Worm (Caenorhabditis elegans) whole organism, L1 larva: ENCODE data around the gene K08F9.4.

Experiments
- C16A3.4 ChIP-seq: fragments of 150-350 bp; optimal IDR thresholded peaks from 2 replicates; lab custom pipeline; 2014; ENCODE audit warnings: missing biosample characterization, missing genetic modification characterization
- F16B12.6 ChIP-seq: fragments of 150-350 bp; optimal IDR thresholded peaks from 2 replicates; lab custom pipeline; 2014; ENCODE audit warnings: missing biosample characterization, missing genetic modification characterization
- alr-1 ChIP-seq: fragments of 200-800 bp; sonication (Bioruptor generic); optimal IDR thresholded peaks from 2 replicates; lab custom pipeline; 2018; ENCODE audit warnings: borderline replicate concordance, mild to moderate bottlenecking, missing genetic modification characterization, missing compliant biosample characterization
- aly-2 ChIP-seq: fragments of 150-350 bp; optimal IDR thresholded peaks from 2 replicates; lab custom pipeline; 2014; ENCODE audit warnings: missing biosample characterization, missing genetic modification characterization
- blmp-1 ChIP-seq: fragments of 150-350 bp; optimal IDR thresholded peaks from 2 replicates; lab custom pipeline; 2014; ENCODE audit warnings: missing biosample characterization, missing genetic modification characterization
- ceh-63 ChIP-seq: fragments of 200-800 bp; sonication (Bioruptor generic); optimal IDR thresholded peaks from 2 replicates; lab custom pipeline; 2018; ENCODE audit warnings: mild to moderate bottlenecking, missing genetic modification characterization, missing compliant biosample characterization
- ceh-8 ChIP-seq: fragments of 200-800 bp; sonication (Bioruptor generic); optimal IDR thresholded peaks from 2 replicates; lab custom pipeline; 2018; ENCODE audit warnings: mild to moderate bottlenecking, missing genetic modification characterization, moderate library complexity, missing compliant biosample characterization
- ceh-82 ChIP-seq, 3 experiments: fragments of 150-350 bp in 1 of 3; sonication (generic microtip) in 2 of 3; optimal IDR thresholded peaks; 2 replicates each; lab custom pipeline; 2014 to 2017; ENCODE audit warnings: missing biosample characterization in 3 of 3, missing genetic modification characterization in 3 of 3
- ceh-88 ChIP-seq: fragments of 200-800 bp; sonication (Bioruptor generic); IDR thresholded peaks from 2 replicates; pipeline ENCODE4 v1.3.6; 2022; ENCODE audit warnings: missing genetic modification characterization, missing compliant biosample characterization
- ceh-90 ChIP-seq: sonication (generic microtip); optimal IDR thresholded peaks from 2 replicates; lab custom pipeline; 2016; ENCODE audit warnings: missing genetic modification characterization, missing compliant biosample characterization
- ces-1 ChIP-seq: fragments of 150-350 bp; optimal IDR thresholded peaks from 2 replicates; lab custom pipeline; 2014; ENCODE audit warnings: missing biosample characterization, missing genetic modification reagents, missing genetic modification characterization
- efl-3 ChIP-seq: fragments of 200-800 bp; sonication (Bioruptor generic); optimal IDR thresholded peaks from 2 replicates; lab custom pipeline; 2018; ENCODE audit warnings: mild to moderate bottlenecking, missing genetic modification characterization, missing compliant biosample characterization
- elt-2 ChIP-seq: sonication (generic microtip); optimal IDR thresholded peaks from 2 replicates; lab custom pipeline; 2016; ENCODE audit warnings: missing genetic modification characterization, mild to moderate bottlenecking, inconsistent platforms, missing compliant biosample characterization, missing genetic modification reagents
- fkh-8 ChIP-seq: sonication (generic microtip); optimal IDR thresholded peaks from 2 replicates; lab custom pipeline; 2016; ENCODE audit warnings: mild to moderate bottlenecking, missing genetic modification characterization, missing compliant biosample characterization
- grh-1 ChIP-seq: fragments of 200-800 bp; sonication (Bioruptor generic); IDR thresholded peaks from 2 replicates; pipeline ENCODE4 v1.3.6; 2022; ENCODE audit warnings: missing genetic modification reagents, missing genetic modification characterization, missing compliant biosample characterization
- irx-1 ChIP-seq: sonication (generic microtip); optimal IDR thresholded peaks from 2 replicates; lab custom pipeline; 2016; ENCODE audit warnings: missing genetic modification characterization, missing compliant biosample characterization
- isw-1 ChIP-seq: fragments of 200-800 bp; sonication (Bioruptor generic); IDR thresholded peaks from 2 replicates; pipeline ENCODE4 v1.3.6; 2022; ENCODE audit warnings: missing genetic modification characterization, missing compliant biosample characterization
- lin-14 ChIP-seq: fragments of 200-800 bp; sonication (Bioruptor generic); optimal IDR thresholded peaks from 2 replicates; lab custom pipeline; 2018; ENCODE audit warnings: mild to moderate bottlenecking, missing genetic modification characterization, moderate library complexity, missing compliant biosample characterization
- lin-35 ChIP-seq, 2 experiments: fragments of 150-350 bp; optimal IDR thresholded peaks; 2 replicates each; lab custom pipeline; 2014; ENCODE audit warnings: missing biosample characterization in 2 of 2, missing genetic modification characterization in 2 of 2, missing genetic modification reagents in 2 of 2
- lsy-2 ChIP-seq, 2 experiments: fragments of 150-350 bp; optimal IDR thresholded peaks; 2 replicates each; lab custom pipeline; 2014; ENCODE audit warnings: missing biosample characterization in 2 of 2, missing genetic modification characterization in 2 of 2
- mab-9 ChIP-seq: fragments of 200-800 bp; sonication (Bioruptor generic); IDR thresholded peaks from 2 replicates; pipeline ENCODE4 v1.3.6; 2022; ENCODE audit warnings: missing genetic modification reagents, missing genetic modification characterization, missing compliant biosample characterization
- mdl-1 ChIP-seq, 2 experiments: fragments of 150-350 bp; optimal IDR thresholded peaks; 2 replicates each; lab custom pipeline; 2014 to 2017; ENCODE audit warnings: missing biosample characterization in 2 of 2, missing genetic modification characterization in 2 of 2, inconsistent platforms in 1 of 2
- mep-1 ChIP-seq: fragments of 150-350 bp; optimal IDR thresholded peaks from 2 replicates; lab custom pipeline; 2014; ENCODE audit warnings: missing biosample characterization, missing genetic modification characterization
- nhr-11 ChIP-seq: fragments of 150-350 bp; optimal IDR thresholded peaks from 2 replicates; lab custom pipeline; 2014; ENCODE audit warnings: missing biosample characterization, missing genetic modification characterization
- nhr-77 ChIP-seq: fragments of 150-350 bp; optimal IDR thresholded peaks from 2 replicates; lab custom pipeline; 2014; ENCODE audit warnings: missing biosample characterization, missing genetic modification characterization
- nhr-85 ChIP-seq: sonication (generic microtip); peaks from one replicate; lab custom pipeline; 2016; ENCODE audit warnings: missing genetic modification characterization, inconsistent platforms, missing compliant biosample characterization
- nhr-90 ChIP-seq: sonication (generic microtip); optimal IDR thresholded peaks from 2 replicates; lab custom pipeline; 2016; ENCODE audit warnings: mild to moderate bottlenecking, missing genetic modification characterization, missing compliant biosample characterization; ENCODE audit not compliant: poor library complexity
- pax-3 ChIP-seq: fragments of 200-800 bp; sonication (Bioruptor generic); optimal IDR thresholded peaks from 2 replicates; lab custom pipeline; 2018; ENCODE audit warnings: mild to moderate bottlenecking, missing genetic modification characterization, moderate library complexity, missing compliant biosample characterization
- pqm-1 ChIP-seq: sonication (generic microtip); optimal IDR thresholded peaks from 3 replicates; lab custom pipeline; 2017; ENCODE audit warnings: missing biosample characterization, missing genetic modification characterization
- skn-1 ChIP-seq: fragments of 150-350 bp; optimal IDR thresholded peaks from 2 replicates; lab custom pipeline; 2014; ENCODE audit warnings: missing biosample characterization, missing genetic modification characterization
- snpc-4 ChIP-seq: fragments of 150-350 bp; optimal IDR thresholded peaks from 2 replicates; lab custom pipeline; 2014; ENCODE audit warnings: missing biosample characterization, missing genetic modification characterization
- snu-23 ChIP-seq: sonication (generic microtip); optimal IDR thresholded peaks from 2 replicates; lab custom pipeline; 2016; ENCODE audit warnings: missing genetic modification characterization, missing compliant biosample characterization
- sox-4 ChIP-seq: sonication (generic microtip); optimal IDR thresholded peaks from 2 replicates; lab custom pipeline; 2016; ENCODE audit warnings: missing genetic modification characterization, missing compliant biosample characterization
- tbx-2 ChIP-seq: sonication (generic microtip); optimal IDR thresholded peaks from 2 replicates; lab custom pipeline; 2016; ENCODE audit warnings: missing genetic modification characterization, missing compliant biosample characterization
- unc-30 ChIP-seq: sonication (generic microtip); optimal IDR thresholded peaks from 2 replicates; lab custom pipeline; 2017; ENCODE audit warnings: missing biosample characterization, missing genetic modification characterization
- unc-62 ChIP-seq: fragments of 150-350 bp; optimal IDR thresholded peaks from 2 replicates; lab custom pipeline; 2014; ENCODE audit warnings: missing biosample characterization, missing genetic modification reagents, missing genetic modification characterization
- unc-86 ChIP-seq: sonication (generic microtip); optimal IDR thresholded peaks from 2 replicates; lab custom pipeline; 2016; ENCODE audit warnings: missing genetic modification characterization, missing compliant biosample characterization
- vab-15 ChIP-seq: sonication (generic microtip); optimal IDR thresholded peaks from 2 replicates; lab custom pipeline; 2017; ENCODE audit warnings: missing genotype, mild to moderate bottlenecking, missing genetic modification characterization, missing compliant biosample characterization
- xbp-1 ChIP-seq: sonication (generic microtip); optimal IDR thresholded peaks from 2 replicates; lab custom pipeline; 2016; ENCODE audit warnings: missing genetic modification characterization, missing compliant biosample characterization
- zag-1 ChIP-seq: fragments of 150-350 bp; optimal IDR thresholded peaks from 2 replicates; lab custom pipeline; 2014; ENCODE audit warnings: missing biosample characterization, missing genetic modification characterization
- ztf-4 ChIP-seq: fragments of 150-350 bp; optimal IDR thresholded peaks from 2 replicates; lab custom pipeline; 2014; ENCODE audit warnings: missing biosample characterization, missing genetic modification characterization

Gene K08F9.4

DNA sequence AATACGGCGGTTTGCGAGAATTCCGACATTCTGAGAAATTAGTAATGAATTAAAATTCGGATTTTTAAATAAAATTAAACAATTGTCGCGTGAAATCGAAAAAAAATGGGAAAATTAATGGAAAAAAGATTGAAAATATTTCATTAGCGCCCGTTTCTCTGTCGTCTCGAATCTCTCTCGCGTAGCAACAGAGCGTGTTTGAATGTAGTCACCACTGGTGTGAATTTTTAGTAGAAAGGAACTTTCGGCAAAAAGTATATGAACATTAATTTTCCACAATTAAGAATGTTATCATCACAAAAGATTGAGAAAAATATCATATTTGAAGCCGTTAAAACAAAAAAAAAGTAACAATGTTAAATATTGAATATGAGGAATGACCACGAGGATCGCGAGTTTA, 7.0 kb upstream of the K08F9.4 start, which contains the start of gene aipl-1 (continued):
- no peak for TF ChIP-seq unc-30
- peak; percentile 76 for TF ChIP-seq nhr-77 (tag; lab: Kevin White, UChicago)
- TF ChIP-seq ztf-4 (tag; lab: Kevin White, UChicago), result no peak
- TF ChIP-seq snpc-4 (tag; lab: Kevin White, UChicago), result peak; percentile 68
- TF ChIP-seq xbp-1 (tag; lab: Kevin White, UChicago), result peak; percentile 69
- peak in 1 of 2 experiments; percentile 59 for TF ChIP-seq mdl-1 (tag; optimal IDR thresholded peaks at IDR 0.05; lab: Kevin White, UChicago)
- peak; percentile 86 for TF ChIP-seq skn-1 (tag; lab: Kevin White, UChicago)
- TF ChIP-seq mep-1 (tag; lab: Kevin White, UChicago), result peak; percentile 84
- peak; percentile 56 for TF ChIP-seq nhr-90 (tag; lab: Kevin White, UChicago)
- peak; percentile 86 for TF ChIP-seq snu-23
- TF ChIP-seq zag-1, result no peak
- TF ChIP-seq unc-86, result peak; percentile 49
- no peak for TF ChIP-seq pqm-1
- TF ChIP-seq ceh-90 (tag; lab: Kevin White, UChicago), result no peak
- peak; percentile 13 for TF ChIP-seq irx-1 (tag; lab: Kevin White, UChicago)
- TF ChIP-seq grh-1 (GFP tag; lab: Robert Waterston, UW), result 0 out of 2 replicates have a peak, but pooled peaks have one; percentile 11
- peak; percentile 79 to 92 (median 87) for TF ChIP-seq ceh-82 (tag; optimal IDR thresholded peaks at IDR 0.05; lab: Kevin White, UChicago)
- TF ChIP-seq F16B12.6 (tag; lab: Kevin White, UChicago), result peak; percentile 61
- peak; percentile 95 for TF ChIP-seq blmp-1
- TF ChIP-seq fkh-8 (tag; lab: Kevin White, UChicago), result peak; percentile 87
- TF ChIP-seq nhr-85 (tag; lab: Kevin White, UChicago), result peak; percentile 47
- no peak for TF ChIP-seq efl-3 (GFP tag; lab: Kevin White, UChicago)
- peak; percentile 78 for TF ChIP-seq vab-15 (tag; lab: Kevin White, UChicago)
- TF ChIP-seq pax-3 (tag; lab: Kevin White, UChicago), result peak; percentile 89
- no peak for TF ChIP-seq alr-1 (tag; lab: Kevin White, UChicago)
- TF ChIP-seq aly-2 (tag; lab: Kevin White, UChicago), result no peak
- TF ChIP-seq ceh-8 (GFP tag; lab: Kevin White, UChicago), result no peak
- TF ChIP-seq unc-62 (GFP tag; lab: Kevin White, UChicago), result no peak
- TF ChIP-seq C16A3.4, result peak; percentile 94
- TF ChIP-seq nhr-11 (tag; lab: Kevin White, UChicago), result peak; percentile 24
- no peak for TF ChIP-seq mab-9 (GFP tag; lab: Robert Waterston, UW)
- no peak for TF ChIP-seq sox-4 (tag; lab: Kevin White, UChicago)
- peak; percentile 70 for TF ChIP-seq tbx-2
- TF ChIP-seq lsy-2 (tag; optimal IDR thresholded peaks at IDR 0.05; lab: Kevin White, UChicago), result peak; percentile 74 to 92
- TF ChIP-seq ces-1 (GFP tag; lab: Kevin White, UChicago), result no peak

DNA sequence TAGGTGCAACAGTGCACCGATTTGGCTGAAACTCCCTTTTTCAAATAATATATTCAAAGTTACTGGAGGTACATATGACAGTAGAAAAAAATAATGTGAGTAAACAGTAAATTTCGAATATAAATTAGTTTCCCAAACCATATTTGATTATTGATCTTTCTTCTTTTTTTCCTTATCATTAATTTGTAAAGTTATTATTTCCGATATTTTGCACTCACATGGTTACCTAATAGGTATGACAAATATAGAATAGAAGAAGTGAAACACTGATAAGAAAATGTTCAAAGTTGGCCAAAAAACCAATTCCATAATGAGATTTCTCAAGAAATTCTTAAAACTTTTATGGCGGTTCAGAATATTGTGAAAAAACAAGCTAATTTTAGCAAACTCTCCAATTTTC, 4.0 kb upstream of the K08F9.4 start:
- no peak for TF ChIP-seq ceh-82 (tag; optimal IDR thresholded peaks at IDR 0.05; lab: Kevin White, UChicago)
- TF ChIP-seq isw-1, result no peak
- no peak for TF ChIP-seq lsy-2 (tag; optimal IDR thresholded peaks at IDR 0.05; lab: Kevin White, UChicago)
- peak in 1 of 2 experiments; percentile 17 for TF ChIP-seq lin-35 (GFP tag; optimal IDR thresholded peaks at IDR 0.05; lab: Kevin White, UChicago)
- TF ChIP-seq zag-1, result no peak
- TF ChIP-seq ceh-63, result no peak
- TF ChIP-seq ceh-8 (GFP tag; lab: Kevin White, UChicago), result no peak
- TF ChIP-seq elt-2 (tag; lab: Kevin White, UChicago), result peak; percentile 48
- TF ChIP-seq pqm-1, result no peak
- TF ChIP-seq lin-14 (GFP tag; lab: Kevin White, UChicago), result no peak

DNA sequence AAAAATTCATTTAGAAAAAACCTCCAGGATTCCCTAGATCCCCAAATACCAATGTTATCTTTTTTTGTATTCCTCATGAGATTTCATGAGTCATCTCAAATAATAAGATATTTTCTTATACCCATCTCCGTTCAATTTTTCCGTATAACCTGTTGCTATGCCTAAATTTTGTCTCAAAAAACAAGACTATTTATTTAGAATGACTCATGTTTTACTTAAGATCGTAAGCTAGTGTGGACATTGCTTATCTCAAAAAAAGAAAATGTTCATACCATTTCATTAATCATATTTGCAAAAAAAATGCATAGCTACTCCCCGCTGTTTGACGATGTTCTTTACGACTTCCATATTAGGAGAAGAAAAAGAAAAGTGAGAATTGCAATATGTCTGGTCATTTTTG, 3.6 kb upstream of the K08F9.4 start, which contains the start of gene K08F9.3:
Gene K08F9.3, plus strand, starts transcription at position 301 of the 400 bp plus-strand sequence.
- no peak for TF ChIP-seq ceh-88 (GFP tag; lab: Robert Waterston, UW)
- no peak for TF ChIP-seq lin-35 (GFP tag; optimal IDR thresholded peaks at IDR 0.05; lab: Kevin White, UChicago)
- TF ChIP-seq grh-1 (GFP tag; lab: Robert Waterston, UW), result no peak
- TF ChIP-seq ceh-8 (GFP tag; lab: Kevin White, UChicago), result no peak
